Fruit fly (Drosophila melanogaster): ENCODE measurements around the gene Rrp5.

The Rrp5 gene

dm6 chr3R:24319632-24320341 is 13.3 kb downstream of the Rrp5 start:
- 0 out of 2 replicates have a peak, but pooled peaks have one; percentile 6 for TF ChIP-seq Ets98B (GFP tag; IDR thresholded peaks at IDR 0.05)
- 0 out of 3 replicates have a peak, but pooled peaks have one; percentile 15 for TF ChIP-seq CG4496 (GFP tag; IDR thresholded peaks at IDR 0.05)
- TF ChIP-seq CG12605 (GFP tag; IDR thresholded peaks at IDR 0.05), result peak; percentile 32; the same call in 1 of the 2 replicates
- no peak for TF ChIP-seq D1 (tag; optimal IDR thresholded peaks at IDR 0.05)
- TF ChIP-seq Pif1B (GFP tag; optimal IDR thresholded peaks at IDR 0.05), result no peak
- peak; percentile 9 for TF ChIP-seq CG15710 (tag; optimal IDR thresholded peaks at IDR 0.05)
- peak; percentile 39 for TF ChIP-seq gl (tag; optimal IDR thresholded peaks at IDR 0.05)
- TF ChIP-seq Snoo (tag; optimal IDR thresholded peaks at IDR 0.05), result no peak
- peak; percentile 71 for TF ChIP-seq EcR (GFP tag; optimal IDR thresholded peaks at IDR 0.05)

dm6 chr3R:24319083-24319381 is 14.1 kb downstream of the Rrp5 start:
- TF ChIP-seq CG8301 (tag; optimal IDR thresholded peaks at IDR 0.05) (no peak), D1 (tag; optimal IDR thresholded peaks at IDR 0.05) (no peak), Pif1B (GFP tag; optimal IDR thresholded peaks at IDR 0.05) (no peak), Pif1A (GFP tag; optimal IDR thresholded peaks at IDR 0.05) (no peak), CG14655 (GFP tag; optimal IDR thresholded peaks at IDR 0.05) (no peak)

- TF ChIP-seq Pif1A (GFP tag; optimal IDR thresholded peaks at IDR 0.05) (no peak), fd96Ca (GFP tag; IDR thresholded peaks at IDR 0.05) (peak; percentile 21; the same call in 1 of the 3 replicates), CG9948 (tag; optimal IDR thresholded peaks at IDR 0.05) (no peak), CG8159 (tag; optimal IDR thresholded peaks at IDR 0.05) (peak; percentile 15), CG10348 (GFP tag; IDR thresholded peaks at IDR 0.05) (no peak), CG12605 (GFP tag; IDR thresholded peaks at IDR 0.05) (peak; percentile 8; the same call in 1 of the 2 replicates), rn (GFP tag; IDR thresholded peaks at IDR 0.05) (peak; percentile 20; the same call in 1 of the 2 replicates), CG32121 (GFP tag; IDR thresholded peaks at IDR 0.05) (0 out of 2 replicates have a peak, but pooled peaks have one; percentile 50), CG4496 (GFP tag; IDR thresholded peaks at IDR 0.05) (0 out of 3 replicates have a peak, but pooled peaks have one; percentile 8), Snoo (tag; optimal IDR thresholded peaks at IDR 0.05) (no peak)
Measured at dm6 chr3R:24318217-24319082, 14.7 kb downstream of the Rrp5 start, which contains the start of the genes Nab2 and BRWD3. Gene Nab2, minus strand, starts transcription at chr3R:24318419. Gene BRWD3, plus strand, starts transcription at chr3R:24319000.

dm6 chr3R:24303060-24303459 is 30.1 kb downstream of the Rrp5 start:
- TF ChIP-seq D1 (tag; optimal IDR thresholded peaks at IDR 0.05) (no peak), CG8301 (tag; optimal IDR thresholded peaks at IDR 0.05) (no peak), EcR (GFP tag; optimal IDR thresholded peaks at IDR 0.05) (no peak), CG10348 (GFP tag; IDR thresholded peaks at IDR 0.05) (no peak), Snoo (tag; optimal IDR thresholded peaks at IDR 0.05) (no peak), rn (GFP tag; IDR thresholded peaks at IDR 0.05) (no peak), CG4496 (GFP tag; IDR thresholded peaks at IDR 0.05) (no peak), CG34367 (tag; optimal IDR thresholded peaks at IDR 0.05) (no peak)

- TF ChIP-seq CG14655 (GFP tag; optimal IDR thresholded peaks at IDR 0.05), result no peak
- no peak for TF ChIP-seq CG10348 (GFP tag; IDR thresholded peaks at IDR 0.05)
- TF ChIP-seq CG15710 (tag; optimal IDR thresholded peaks at IDR 0.05), result peak; percentile 31
- no peak for TF ChIP-seq CG34367 (tag; optimal IDR thresholded peaks at IDR 0.05)
- peak; percentile 21 for TF ChIP-seq CG17806 (tag; optimal IDR thresholded peaks at IDR 0.05)
- TF ChIP-seq Pif1B (GFP tag; optimal IDR thresholded peaks at IDR 0.05), result no peak
- TF ChIP-seq Pif1A (GFP tag; optimal IDR thresholded peaks at IDR 0.05), result peak; percentile 24
- peak; percentile 16; the same call in 1 of the 2 replicates for TF ChIP-seq Ets98B (GFP tag; IDR thresholded peaks at IDR 0.05)
- TF ChIP-seq EcR (GFP tag; optimal IDR thresholded peaks at IDR 0.05), result no peak
- TF ChIP-seq rn (GFP tag; IDR thresholded peaks at IDR 0.05), result no peak
- no peak for TF ChIP-seq D1 (tag; optimal IDR thresholded peaks at IDR 0.05)
- peak; percentile 37 for TF ChIP-seq CG9948 (tag; optimal IDR thresholded peaks at IDR 0.05)
- TF ChIP-seq CG13204 (GFP tag; optimal IDR thresholded peaks at IDR 0.05), result no peak
- TF ChIP-seq CG8301 (tag; optimal IDR thresholded peaks at IDR 0.05), result peak; percentile 1
- TF ChIP-seq CG8159 (tag; optimal IDR thresholded peaks at IDR 0.05), result no peak
- TF ChIP-seq gl (tag; optimal IDR thresholded peaks at IDR 0.05), result no peak
- no peak for TF ChIP-seq CG12605 (GFP tag; IDR thresholded peaks at IDR 0.05)
- TF ChIP-seq CG32121 (GFP tag; IDR thresholded peaks at IDR 0.05), result 0 out of 2 replicates have a peak, but pooled peaks have one; percentile 37
- peak; percentile 72; the same call in 2 of the 3 replicates for TF ChIP-seq CG4496 (GFP tag; IDR thresholded peaks at IDR 0.05)
- TF ChIP-seq Snoo (tag; optimal IDR thresholded peaks at IDR 0.05), result no peak
- no peak for TF ChIP-seq fd96Ca (GFP tag; IDR thresholded peaks at IDR 0.05)
Measured at dm6 chr3R:24301520-24301919, 31.6 kb downstream of the Rrp5 start.

dm6 chr3R:24299148-24299547 is 34.0 kb downstream of the Rrp5 start:
- TF ChIP-seq Pif1A (GFP tag; optimal IDR thresholded peaks at IDR 0.05), result no peak
- TF ChIP-seq EcR (GFP tag; optimal IDR thresholded peaks at IDR 0.05), result peak; percentile 86
- TF ChIP-seq CG32121 (GFP tag; IDR thresholded peaks at IDR 0.05), result no peak
- TF ChIP-seq CG13204 (GFP tag; optimal IDR thresholded peaks at IDR 0.05), result peak; percentile 12
- TF ChIP-seq CG9948 (tag; optimal IDR thresholded peaks at IDR 0.05), result no peak

Data from whole organism, pupa.